Fruit fly (Drosophila melanogaster) whole organism, embryonic: ENCODE data around the gene CG31832.

ENCODE experiments used
- Atf6 ChIP-seq: fragments of 200-800 bp; sonication (Bioruptor generic); IDR thresholded peaks from 2 replicates; pipeline ENCODE4 v1.3.6; 2022; ENCODE audit warnings: missing biosample characterization, missing genetic modification characterization
- BEAF-32 ChIP-seq: fragments of 200-800 bp; sonication (Bioruptor generic); optimal IDR thresholded peaks from 3 replicates; lab custom pipeline; 2017; ENCODE audit warnings: missing biosample characterization, missing genetic modification characterization, mild to moderate bottlenecking, moderate library complexity, missing genetic modification reagents
- CG10267 ChIP-seq: fragments of 200-800 bp; sonication (Bioruptor generic); optimal IDR thresholded peaks from 2 replicates; lab custom pipeline; 2018; ENCODE audit warnings: missing biosample characterization, mild to moderate bottlenecking, missing genetic modification characterization, moderate library complexity
- CG10366 ChIP-seq: fragments of 200-800 bp; sonication (Bioruptor generic); IDR thresholded peaks from 2 replicates; pipeline ENCODE4 v1.3.6; 2022; ENCODE audit warnings: missing biosample characterization, missing genetic modification characterization
- CG10462 ChIP-seq: fragments of 200-800 bp; sonication (Bioruptor generic); optimal IDR thresholded peaks from 2 replicates; lab custom pipeline; 2016; ENCODE audit warnings: missing biosample characterization, missing genetic modification characterization
- CG11085 ChIP-seq: fragments of 200-800 bp; sonication (Bioruptor generic); IDR thresholded peaks from 2 replicates; pipeline ENCODE4 v1.3.6; 2022; ENCODE audit warnings: missing biosample characterization, missing genetic modification characterization
- CG11093 ChIP-seq: fragments of 200-800 bp; sonication (Bioruptor generic); IDR thresholded peaks from 3 replicates; pipeline ENCODE4 v1.3.6; 2022; ENCODE audit warnings: missing biosample characterization, missing genetic modification characterization
- CG11560 ChIP-seq: fragments of 200-800 bp; sonication (Bioruptor generic); IDR thresholded peaks from 3 replicates; pipeline ENCODE4 v1.3.6; 2022; ENCODE audit warnings: missing biosample characterization, missing genetic modification characterization
- CG1792 ChIP-seq: fragments of 200-800 bp; sonication (Bioruptor generic); optimal IDR thresholded peaks from 2 replicates; lab custom pipeline; 2016; ENCODE audit warnings: missing biosample characterization, missing genetic modification characterization
- CG31224 ChIP-seq: fragments of 200-800 bp; sonication (Bioruptor generic); IDR thresholded peaks from 2 replicates; pipeline ENCODE4 v1.3.6; 2022; ENCODE audit warnings: missing biosample characterization, missing genetic modification characterization
- CG31365 ChIP-seq: fragments of 200-800 bp; sonication (Bioruptor generic); optimal IDR thresholded peaks from 2 replicates; lab custom pipeline; 2018; ENCODE audit warnings: missing biosample characterization, mild to moderate bottlenecking, missing genetic modification characterization
- CG3838 ChIP-seq: fragments of 200-800 bp; sonication (Bioruptor generic); optimal IDR thresholded peaks from 3 replicates; lab custom pipeline; 2016; ENCODE audit warnings: missing biosample characterization, missing genetic modification characterization
- CG4360 ChIP-seq: fragments of 200-800 bp; sonication (Bioruptor generic); IDR thresholded peaks from 2 replicates; pipeline ENCODE4 v1.3.6; 2022; ENCODE audit warnings: missing biosample characterization, missing genetic modification characterization
- CG4820 ChIP-seq: fragments of 200-800 bp; sonication (Bioruptor generic); optimal IDR thresholded peaks from 3 replicates; lab custom pipeline; 2016; ENCODE audit warnings: missing biosample characterization, missing genetic modification characterization
- CG6254 ChIP-seq: fragments of 200-800 bp; sonication (Bioruptor generic); optimal IDR thresholded peaks from 3 replicates; lab custom pipeline; 2017; ENCODE audit warnings: mild to moderate bottlenecking, missing biosample characterization, missing genetic modification reagents, missing genetic modification characterization
- CG8089 ChIP-seq: fragments of 200-800 bp; sonication (Bioruptor generic); optimal IDR thresholded peaks from 3 replicates; lab custom pipeline; 2016; ENCODE audit warnings: missing biosample characterization, missing genetic modification characterization
- Chrac-16 ChIP-seq: fragments of 200-800 bp; sonication (Bioruptor generic); optimal IDR thresholded peaks from 3 replicates; lab custom pipeline; 2016; ENCODE audit warnings: missing biosample characterization, missing genetic modification characterization
- CrebB ChIP-seq: fragments of 200-800 bp; sonication (Bioruptor generic); optimal IDR thresholded peaks from 3 replicates; lab custom pipeline; 2018; ENCODE audit warnings: missing biosample characterization, mild to moderate bottlenecking, missing genetic modification characterization
- D19B ChIP-seq: fragments of 200-800 bp; sonication (Bioruptor generic); optimal IDR thresholded peaks from 2 replicates; lab custom pipeline; 2017; ENCODE audit warnings: missing biosample characterization, mild to moderate bottlenecking, missing genetic modification characterization
- Dip3 ChIP-seq: fragments of 200-800 bp; sonication (Bioruptor generic); optimal IDR thresholded peaks from 3 replicates; lab custom pipeline; 2016; ENCODE audit warnings: missing biosample characterization, missing genetic modification characterization
- Dref ChIP-seq: fragments of 200-800 bp; sonication (Bioruptor generic); IDR thresholded peaks from 2 replicates; pipeline ENCODE4 v1.3.6; 2022; ENCODE audit warnings: missing biosample characterization, missing genetic modification characterization
- Elba2 ChIP-seq: fragments of 200-800 bp; sonication (Bioruptor generic); optimal IDR thresholded peaks from 3 replicates; lab custom pipeline; 2016; ENCODE audit warnings: missing biosample characterization, missing genetic modification characterization
- HLH4C ChIP-seq: fragments of 200-800 bp; sonication (Bioruptor generic); IDR thresholded peaks from 3 replicates; pipeline ENCODE4 v1.3.6; 2022; ENCODE audit warnings: missing biosample characterization, missing genetic modification characterization; ENCODE audit not compliant: partially characterized antibody
- Hey ChIP-seq: fragments of 200-800 bp; sonication (Bioruptor generic); optimal IDR thresholded peaks from 3 replicates; lab custom pipeline; 2018; ENCODE audit warnings: missing biosample characterization, mild to moderate bottlenecking, missing genetic modification characterization
- Hr3 ChIP-seq: fragments of 200-800 bp; sonication (Bioruptor generic); optimal IDR thresholded peaks from 3 replicates; lab custom pipeline; 2016; ENCODE audit warnings: missing biosample characterization, missing genetic modification characterization
- Hr39 ChIP-seq: fragments of >200 bp; optimal IDR thresholded peaks from 2 replicates; lab custom pipeline; 2017
- Lim3 ChIP-seq: fragments of 200-800 bp; sonication (Bioruptor generic); IDR thresholded peaks from 2 replicates; pipeline ENCODE4 v1.3.6; 2022; ENCODE audit warnings: missing biosample characterization, missing genetic modification characterization
- Mes4 ChIP-seq: fragments of 200-800 bp; sonication (Bioruptor generic); optimal IDR thresholded peaks from 2 replicates; lab custom pipeline; 2016; ENCODE audit warnings: missing biosample characterization, missing genetic modification characterization
- Mrtf ChIP-seq: fragments of 200-800 bp; sonication (Bioruptor generic); IDR thresholded peaks from 3 replicates; pipeline ENCODE4 v1.3.6; 2022; ENCODE audit warnings: missing biosample characterization, missing genetic modification characterization
- Nf-YB ChIP-seq: fragments of 200-800 bp; sonication (Bioruptor generic); optimal IDR thresholded peaks from 3 replicates; lab custom pipeline; 2019; ENCODE audit warnings: missing biosample characterization, mild to moderate bottlenecking, missing genetic modification characterization, moderate library complexity
- Rfx ChIP-seq: fragments of 200-800 bp; sonication (Bioruptor generic); IDR thresholded peaks from 2 replicates; pipeline ENCODE4 v1.3.6; 2022; ENCODE audit warnings: missing biosample characterization, missing genetic modification characterization
- Sox100B ChIP-seq: fragments of 200-800 bp; sonication (Bioruptor generic); optimal IDR thresholded peaks from 3 replicates; lab custom pipeline; 2018; ENCODE audit warnings: missing biosample characterization, mild to moderate bottlenecking, missing genetic modification characterization
- Trl ChIP-seq, 3 experiments: fragments of >200 bp in 2 of 3; fragments of 200-800 bp in 1 of 3; sonication (Bioruptor generic) in 1 of 3; optimal IDR thresholded peaks; 2 replicates in 1 of 3; 3 replicates in 2 of 3; lab custom pipeline; 2016 to 2017; ENCODE audit warnings: missing biosample characterization in 1 of 3, missing genetic modification characterization in 1 of 3
- Usf ChIP-seq: fragments of 200-800 bp; sonication (Bioruptor generic); optimal IDR thresholded peaks from 2 replicates; lab custom pipeline; 2017; ENCODE audit warnings: missing genotype, missing biosample characterization, missing genetic modification characterization
- ara ChIP-seq: fragments of 200-800 bp; sonication (Bioruptor generic); IDR thresholded peaks from 2 replicates; pipeline ENCODE4 v1.3.6; 2022; ENCODE audit warnings: missing biosample characterization, missing genetic modification characterization
- az2 ChIP-seq: fragments of 200-800 bp; sonication (Bioruptor generic); optimal IDR thresholded peaks from 3 replicates; lab custom pipeline; 2016; ENCODE audit warnings: missing biosample characterization, missing genetic modification characterization
- cg ChIP-seq: fragments of 200-800 bp; sonication (Bioruptor generic); optimal IDR thresholded peaks from 3 replicates; lab custom pipeline; 2019; ENCODE audit warnings: missing biosample characterization, mild to moderate bottlenecking, missing genetic modification characterization, moderate library complexity
- crc ChIP-seq: fragments of 200-800 bp; sonication (Bioruptor generic); optimal IDR thresholded peaks from 2 replicates; lab custom pipeline; 2016; ENCODE audit warnings: missing biosample characterization, missing genetic modification characterization
- dati ChIP-seq: fragments of 200-800 bp; sonication (Bioruptor generic); IDR thresholded peaks from 2 replicates; pipeline ENCODE4 v1.3.6; 2022; ENCODE audit warnings: missing biosample characterization, missing genetic modification characterization
- dm ChIP-seq: fragments of 200-800 bp; sonication (Bioruptor generic); optimal IDR thresholded peaks from 3 replicates; lab custom pipeline; 2016; ENCODE audit warnings: missing biosample characterization, missing genetic modification characterization
- fru ChIP-seq: fragments of >200 bp; optimal IDR thresholded peaks from 2 replicates; lab custom pipeline; 2017
- klu ChIP-seq: fragments of 200-800 bp; sonication (Bioruptor generic); IDR thresholded peaks from 2 replicates; pipeline ENCODE4 v1.3.6; 2022; ENCODE audit warnings: missing biosample characterization, missing genetic modification characterization
- mld ChIP-seq: fragments of 200-800 bp; sonication (Bioruptor generic); IDR thresholded peaks from 3 replicates; pipeline ENCODE4 v1.3.6; 2022; ENCODE audit warnings: missing biosample characterization, missing genetic modification characterization; ENCODE audit not compliant: partially characterized antibody
- peb ChIP-seq: fragments of 200-800 bp; sonication (Bioruptor generic); IDR thresholded peaks from 2 replicates; pipeline ENCODE4 v1.3.6; 2022; ENCODE audit warnings: missing biosample characterization, missing genetic modification characterization
- pfk ChIP-seq: fragments of 200-800 bp; sonication (Bioruptor generic); optimal IDR thresholded peaks from 2 replicates; lab custom pipeline; 2018; ENCODE audit warnings: missing biosample characterization, mild to moderate bottlenecking, missing genetic modification characterization, moderate library complexity
- scrt ChIP-seq: fragments of 200-800 bp; sonication (Bioruptor generic); optimal IDR thresholded peaks from 2 replicates; lab custom pipeline; 2018; ENCODE audit warnings: missing biosample characterization, mild to moderate bottlenecking, missing genetic modification characterization, moderate library complexity
- sisA ChIP-seq: fragments of 200-800 bp; sonication (Bioruptor generic); IDR thresholded peaks from 2 replicates; pipeline ENCODE4 v1.3.6; 2022; ENCODE audit warnings: missing biosample characterization, missing genetic modification characterization
- stc ChIP-seq: fragments of 200-800 bp; sonication (Bioruptor generic); IDR thresholded peaks from 2 replicates; pipeline ENCODE4 v1.3.6; 2022; ENCODE audit warnings: missing biosample characterization, missing genetic modification characterization
- unpg ChIP-seq: fragments of 200-800 bp; sonication (Bioruptor generic); optimal IDR thresholded peaks from 3 replicates; lab custom pipeline; 2018; ENCODE audit warnings: missing biosample characterization, mild to moderate bottlenecking, missing genetic modification characterization, moderate library complexity
- z ChIP-seq: fragments of 200-800 bp; sonication (Bioruptor generic); IDR thresholded peaks from 3 replicates; pipeline ENCODE4 v1.3.6; 2022; ENCODE audit warnings: missing biosample characterization, missing genetic modification characterization

CG31832 gene

dm6 chr2L:15056359-15057220, 25.0 kb upstream of the CG31832 start (continued):
- TF ChIP-seq CG6254: peak; percentile 64
- TF ChIP-seq CrebB (tag; lab: Kevin White, UChicago): peak; percentile 16
- TF ChIP-seq cg: peak; percentile 93
- peak; percentile 49 for TF ChIP-seq Chrac-16 (GFP tag; lab: Kevin White, UChicago)
- TF ChIP-seq scrt: peak; percentile 31
- no peak for TF ChIP-seq CG8089 (GFP tag; lab: Kevin White, UChicago)
- TF ChIP-seq CG4820 (GFP tag; lab: Kevin White, UChicago): peak; percentile 74
- peak; percentile 55; the same call in 1 of the 2 replicates for TF ChIP-seq stc
- TF ChIP-seq Rfx (GFP tag; lab: Robert Waterston, UW): peak; percentile 64
- no peak for TF ChIP-seq dati (GFP tag; lab: Robert Waterston, UW)
- no peak for TF ChIP-seq pfk (GFP tag; lab: Kevin White, UChicago)
- no peak for TF ChIP-seq BEAF-32 (GFP tag; lab: Kevin White, UChicago)
- TF ChIP-seq CG31224 (GFP tag; lab: Robert Waterston, UW): peak; percentile 40; the same call in 1 of the 2 replicates
- TF ChIP-seq CG10267 (tag; lab: Kevin White, UChicago): peak; percentile 85
- no peak for TF ChIP-seq CG3838 (GFP tag; lab: Kevin White, UChicago)
- TF ChIP-seq Trl (optimal IDR thresholded peaks at IDR 0.05; lab: Kevin White, UChicago): peak; percentile 66 to 94
- TF ChIP-seq Trl (GFP tag; optimal IDR thresholded peaks at IDR 0.05; lab: Kevin White, UChicago): peak; percentile 20
- peak; percentile 62 for TF ChIP-seq Usf (GFP tag; lab: Kevin White, UChicago)
- peak; percentile 49; the same call in 1 of the 2 replicates for TF ChIP-seq Atf6
- TF ChIP-seq sisA (GFP tag; lab: Robert Waterston, UW): peak; percentile 77
- TF ChIP-seq klu: peak; percentile 64; the same call in 1 of the 2 replicates
- no peak for TF ChIP-seq Hr39
- no peak for TF ChIP-seq CG10462
- peak; percentile 75 for TF ChIP-seq az2 (GFP tag; lab: Kevin White, UChicago)
- TF ChIP-seq CG31365 (tag; lab: Kevin White, UChicago): no peak
- TF ChIP-seq unpg (GFP tag; lab: Kevin White, UChicago): peak; percentile 77
- TF ChIP-seq CG1792 (GFP tag; lab: Kevin White, UChicago): peak; percentile 9
- peak; percentile 71 for TF ChIP-seq Nf-YB (GFP tag; lab: Kevin White, UChicago)
- TF ChIP-seq mld (GFP tag; lab: Robert Waterston, UW): 0 out of 3 replicates have a peak, but pooled peaks have one; percentile 7
- peak; percentile 80 for TF ChIP-seq Sox100B (GFP tag; lab: Kevin White, UChicago)
- peak; percentile 67 for TF ChIP-seq ara (GFP tag; lab: Robert Waterston, UW)
- peak; percentile 10 for TF ChIP-seq Dip3 (GFP tag; lab: Kevin White, UChicago)
- no peak for TF ChIP-seq Dref (GFP tag; lab: Robert Waterston, UW)
- TF ChIP-seq Mrtf (GFP tag; lab: Robert Waterston, UW): peak; percentile 68; the same call in 2 of the 3 replicates
- TF ChIP-seq CG10366 (GFP tag; lab: Robert Waterston, UW): peak; percentile 32; the same call in 1 of the 2 replicates
- no peak for TF ChIP-seq fru (lab: Kevin White, UChicago)
- TF ChIP-seq Hey (tag; lab: Kevin White, UChicago): no peak
- TF ChIP-seq peb (GFP tag; lab: Robert Waterston, UW): peak; percentile 54
- TF ChIP-seq z (GFP tag; lab: Robert Waterston, UW): no peak
- TF ChIP-seq Hr3 (GFP tag; lab: Kevin White, UChicago): peak; percentile 76
- TF ChIP-seq Elba2: peak; percentile 93
- peak; percentile 18 for TF ChIP-seq D19B
- no peak for TF ChIP-seq Lim3
- no peak for TF ChIP-seq crc
- peak; percentile 7 for TF ChIP-seq Mes4
- peak; percentile 63; the same call in 2 of the 3 replicates for TF ChIP-seq CG11093
- TF ChIP-seq CG4360 (GFP tag; lab: Robert Waterston, UW): peak; percentile 80
- TF ChIP-seq CG11085: no peak
- no peak for TF ChIP-seq HLH4C
- TF ChIP-seq CG11560 (tag; lab: Robert Waterston, UW): no peak
- no peak for TF ChIP-seq dm
